Worm (Caenorhabditis elegans) whole organism, L2 larva: ENCODE results near the gene nlp-64.

Source experiments
- nhr-12 ChIP-seq: fragments of 150-350 bp; optimal IDR thresholded peaks from 2 replicates; lab custom pipeline; 2014; ENCODE audit warnings: missing biosample characterization, missing genetic modification characterization
- nhr-25 ChIP-seq: fragments of 150-350 bp; sonication (generic microtip); optimal IDR thresholded peaks from 3 replicates; lab custom pipeline; 2014; ENCODE audit warnings: missing biosample characterization, missing genetic modification characterization
- unc-62 ChIP-seq: fragments of 150-350 bp; optimal IDR thresholded peaks from 2 replicates; lab custom pipeline; 2014; ENCODE audit warnings: missing biosample characterization, missing genetic modification reagents, missing genetic modification characterization
- zag-1 ChIP-seq: fragments of 150-350 bp; optimal IDR thresholded peaks from 2 replicates; lab custom pipeline; 2014; ENCODE audit warnings: missing biosample characterization, missing genetic modification characterization

DNA sequence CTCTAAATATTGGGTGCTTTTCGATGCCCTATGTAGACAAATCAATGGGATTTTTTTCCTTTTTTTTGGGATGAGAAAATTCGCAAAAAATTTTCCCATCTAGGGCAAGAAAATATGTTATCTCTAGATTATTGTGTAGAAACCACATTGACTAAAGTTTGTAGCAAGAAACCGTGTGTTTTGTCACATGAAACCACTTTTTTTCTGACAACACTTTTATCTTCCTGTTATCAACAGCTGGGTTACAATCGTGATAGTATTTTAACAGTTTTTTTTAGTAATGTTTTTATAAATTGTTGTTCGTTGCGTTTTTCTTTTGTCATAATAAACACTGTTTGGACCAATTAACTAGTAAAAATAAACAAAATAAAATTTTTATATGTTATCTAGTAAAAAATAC, 1.1 kb upstream of the nlp-64 start:
- no peak for TF ChIP-seq zag-1 (tag; lab: Kevin White, UChicago)
- TF ChIP-seq unc-62 (GFP tag; lab: Kevin White, UChicago) = no peak
- no peak for TF ChIP-seq nhr-12 (tag; lab: Kevin White, UChicago)
- TF ChIP-seq nhr-25 (tag; lab: Kevin White, UChicago) = no peak
